Worm (Caenorhabditis elegans): ENCODE data around the gene mrpl-46.

The mrpl-46 gene

ce11 chrIV:804802-805201 is 4.2 kb downstream of the mrpl-46 start, which contains the start of gene Y55F3BL.4:
Gene Y55F3BL.4 (plus strand): TSS chrIV:805102.
- no peak for TF ChIP-seq tbp1 (GFP tag; optimal IDR thresholded peaks at IDR 0.05)
- no peak for TF ChIP-seq zim-3 (tag; optimal IDR thresholded peaks at IDR 0.05)
- no peak for TF ChIP-seq ets-4 (GFP tag; optimal IDR thresholded peaks at IDR 0.05)
- TF ChIP-seq lsy-27 (tag; optimal IDR thresholded peaks at IDR 0.05; ENCODE audit: borderline replicate concordance, insufficient read depth) = no peak
- TF ChIP-seq repo-1 (tag; optimal IDR thresholded peaks at IDR 0.05) = no peak
- TF ChIP-seq gei-17 (GFP tag; optimal IDR thresholded peaks at IDR 0.05) = no peak
- TF ChIP-seq ceh-100 (GFP tag; IDR thresholded peaks at IDR 0.05) = no peak
- no peak for TF ChIP-seq rcor-1 (GFP tag; IDR thresholded peaks at IDR 0.05)
- no peak for TF ChIP-seq nhr-27 (tag; optimal IDR thresholded peaks at IDR 0.05)
- TF ChIP-seq let-526 (GFP tag; IDR thresholded peaks at IDR 0.05) = no peak
- no peak for TF ChIP-seq F22D6.2 (tag; optimal IDR thresholded peaks at IDR 0.05)
- no peak for TF ChIP-seq Y67H2A.10 (GFP tag; conservative IDR thresholded peaks at IDR 0.05)
- no peak for TF ChIP-seq lag-1 (GFP tag; IDR thresholded peaks at IDR 0.05)
- TF ChIP-seq rec-8 (tag; optimal IDR thresholded peaks at IDR 0.05) = no peak
- TF ChIP-seq nhr-80 (tag; optimal IDR thresholded peaks at IDR 0.05) = no peak
- TF ChIP-seq fkh-3 (tag; optimal IDR thresholded peaks at IDR 0.05) = no peak
- no peak for TF ChIP-seq athp-1 (tag; optimal IDR thresholded peaks at IDR 0.05)

- TF ChIP-seq sdz-38 (tag; optimal IDR thresholded peaks at IDR 0.05) (no peak), chd-7 (tag; optimal IDR thresholded peaks at IDR 0.05) (no peak), cebp-2 (GFP tag; IDR thresholded peaks at IDR 0.05) (no peak), lin-35 (GFP tag; optimal IDR thresholded peaks at IDR 0.05) (no peak), ztf-26 (tag; optimal IDR thresholded peaks at IDR 0.05) (no peak), F33H1.4 (GFP tag; IDR thresholded peaks at IDR 0.05) (no peak), nhr-120 (GFP tag; IDR thresholded peaks at IDR 0.05) (no peak), ztf-28 (GFP tag; IDR thresholded peaks at IDR 0.05) (no peak), lir-1 (GFP tag; conservative IDR thresholded peaks at IDR 0.05) (no peak), mxl-1 (tag; optimal IDR thresholded peaks at IDR 0.05) (no peak), him-1 (tag; optimal IDR thresholded peaks at IDR 0.05) (no peak)
Measured at ce11 chrIV:805693-806092, 5.1 kb downstream of the mrpl-46 start.

- TF ChIP-seq tlf-1 (GFP tag; optimal IDR thresholded peaks at IDR 0.05) (no peak), cebp-1 (GFP tag; IDR thresholded peaks at IDR 0.05) (no peak), cebp-1 (tag; optimal IDR thresholded peaks at IDR 0.05) (peak; percentile 18), lin-54 (GFP tag; optimal IDR thresholded peaks at IDR 0.05) (peak; percentile 89), gei-17 (GFP tag; optimal IDR thresholded peaks at IDR 0.05) (no peak), madf-3 (GFP tag; IDR thresholded peaks at IDR 0.05) (0 out of 2 replicates have a peak, but pooled peaks have one; percentile 50), efl-1 (GFP tag; optimal IDR thresholded peaks at IDR 0.05) (peak; percentile 28), somi-1 (GFP tag; optimal IDR thresholded peaks at IDR 0.05) (no peak), tbp1 (GFP tag; optimal IDR thresholded peaks at IDR 0.05) (peak; percentile 5), lsl-1 (GFP tag; optimal IDR thresholded peaks at IDR 0.05) (peak; percentile 31), mcd-1 (GFP tag; IDR thresholded peaks at IDR 0.05) (peak; percentile 31; the same call in 1 of the 2 replicates), F33H1.4 (GFP tag; IDR thresholded peaks at IDR 0.05) (peak; percentile 23; the same call in 1 of the 2 replicates), hsf-1 (GFP tag; IDR thresholded peaks at IDR 0.05) (0 out of 2 replicates have a peak, but pooled peaks have one; percentile 52), attf-3 (GFP tag; conservative IDR thresholded peaks at IDR 0.05) (peak; percentile 85)
Measured at ce11 chrIV:807027-807516, 6.5 kb downstream of the mrpl-46 start, which contains the start of gene Y55F3BL.6. Gene Y55F3BL.6 (minus strand): TSS chrIV:807077.

Data from whole organism, young adult.